Fruit fly (Drosophila melanogaster): ENCODE data around the gene ppk16.

ppk16 gene

dm6 chr2L:9774980-9775628, at the start of gene ppk16, which contains the start of gene ppk11 (continued):
- TF ChIP-seq CG4617 (GFP tag; optimal IDR thresholded peaks at IDR 0.05; ENCODE audit: borderline replicate concordance), result no peak
- TF ChIP-seq p53 (GFP tag; optimal IDR thresholded peaks at IDR 0.05), result no peak
- no peak for TF ChIP-seq wdn (GFP tag; IDR thresholded peaks at IDR 0.05)
- TF ChIP-seq MBD-R2 (GFP tag; IDR thresholded peaks at IDR 0.05), result no peak
- no peak for TF ChIP-seq CG31388 (GFP tag; optimal IDR thresholded peaks at IDR 0.05)
- TF ChIP-seq grn (GFP tag; optimal IDR thresholded peaks at IDR 0.05), result no peak
- TF ChIP-seq CG30403 (GFP tag; optimal IDR thresholded peaks at IDR 0.05), result no peak
- TF ChIP-seq CG17612 (GFP tag; IDR thresholded peaks at IDR 0.05), result no peak
- TF ChIP-seq lilli (GFP tag; optimal IDR thresholded peaks at IDR 0.05), result no peak
- TF ChIP-seq MESR4 (GFP tag; optimal IDR thresholded peaks at IDR 0.05), result no peak
- no peak for TF ChIP-seq Nf-YA (GFP tag; IDR thresholded peaks at IDR 0.05)
- TF ChIP-seq Usf (GFP tag; optimal IDR thresholded peaks at IDR 0.05), result no peak
- TF ChIP-seq CG7357 (GFP tag; IDR thresholded peaks at IDR 0.05), result no peak
- no peak for TF ChIP-seq ato (GFP tag; IDR thresholded peaks at IDR 0.05; ENCODE audit: partially characterized antibody)
- no peak for TF ChIP-seq tgo (GFP tag; IDR thresholded peaks at IDR 0.05)
- no peak for TF ChIP-seq Oli (tag; optimal IDR thresholded peaks at IDR 0.05)
- TF ChIP-seq Jarid2 (GFP tag; optimal IDR thresholded peaks at IDR 0.05), result no peak
- TF ChIP-seq sima (GFP tag; optimal IDR thresholded peaks at IDR 0.05), result no peak
- no peak for TF ChIP-seq B-H2 (GFP tag; optimal IDR thresholded peaks at IDR 0.05)
- no peak for TF ChIP-seq CG14860 (GFP tag; IDR thresholded peaks at IDR 0.05; ENCODE audit: partially characterized antibody)
- TF ChIP-seq CG18599 (GFP tag; optimal IDR thresholded peaks at IDR 0.05), result peak; percentile 49
- no peak for TF ChIP-seq CG31441 (GFP tag; IDR thresholded peaks at IDR 0.05)
- no peak for TF ChIP-seq CG8924 (tag; optimal IDR thresholded peaks at IDR 0.05)
- peak; percentile 12 for TF ChIP-seq CG10654 (GFP tag; optimal IDR thresholded peaks at IDR 0.05)
- TF ChIP-seq kay (GFP tag; optimal IDR thresholded peaks at IDR 0.05), result no peak
- no peak for TF ChIP-seq CG17568 (GFP tag; optimal IDR thresholded peaks at IDR 0.05)
- TF ChIP-seq onecut (GFP tag; IDR thresholded peaks at IDR 0.05), result no peak
- TF ChIP-seq CG10959 (GFP tag; IDR thresholded peaks at IDR 0.05), result no peak
- no peak for TF ChIP-seq eyg (GFP tag; optimal IDR thresholded peaks at IDR 0.05)
- no peak for TF ChIP-seq br (optimal IDR thresholded peaks at IDR 0.05)
- TF ChIP-seq CG4854 (GFP tag; optimal IDR thresholded peaks at IDR 0.05), result no peak
- TF ChIP-seq dm (GFP tag; optimal IDR thresholded peaks at IDR 0.05), result no peak
- no peak for TF ChIP-seq CG5180 (GFP tag; optimal IDR thresholded peaks at IDR 0.05)
- TF ChIP-seq CG18619 (GFP tag; optimal IDR thresholded peaks at IDR 0.05), result no peak
- no peak for TF ChIP-seq gcm (GFP tag; optimal IDR thresholded peaks at IDR 0.05)
- TF ChIP-seq Stat92E (GFP tag; optimal IDR thresholded peaks at IDR 0.05), result no peak
- TF ChIP-seq dpn (GFP tag; optimal IDR thresholded peaks at IDR 0.05), result peak in 1 of 2 experiments; percentile 38
- TF ChIP-seq cas (GFP tag; IDR thresholded peaks at IDR 0.05), result no peak
- no peak for TF ChIP-seq stc (GFP tag; IDR thresholded peaks at IDR 0.05)
- no peak for TF ChIP-seq CG13287 (GFP tag; IDR thresholded peaks at IDR 0.05; ENCODE audit: partially characterized antibody)
- TF ChIP-seq ac (GFP tag; optimal IDR thresholded peaks at IDR 0.05), result no peak
- no peak for TF ChIP-seq CG8290 (GFP tag; optimal IDR thresholded peaks at IDR 0.05)
- TF ChIP-seq CG8290 (tag; optimal IDR thresholded peaks at IDR 0.05), result no peak
- TF ChIP-seq CG11085 (GFP tag; IDR thresholded peaks at IDR 0.05), result no peak
- no peak for TF ChIP-seq esg (GFP tag; conservative IDR thresholded peaks at IDR 0.05)
- no peak for TF ChIP-seq CG4404 (GFP tag; IDR thresholded peaks at IDR 0.05)
- peak; percentile 54 for TF ChIP-seq CG11398 (GFP tag; optimal IDR thresholded peaks at IDR 0.05)
- peak; percentile 10 for TF ChIP-seq bcd (GFP tag; optimal IDR thresholded peaks at IDR 0.05)
- TF ChIP-seq CG11560 (tag; IDR thresholded peaks at IDR 0.05), result no peak
- TF ChIP-seq Aef1 (GFP tag; IDR thresholded peaks at IDR 0.05), result no peak
- no peak for TF ChIP-seq lov (optimal IDR thresholded peaks at IDR 0.05)
- TF ChIP-seq lov (GFP tag; IDR thresholded peaks at IDR 0.05), result no peak
